Worm (Caenorhabditis elegans) whole organism, young adult: Measurements from ENCODE around the gene lron-4.

Experiments
- ama-1 ChIP-seq, 3 experiments: fragments of 150-350 bp in 1 of 3; sonication (generic microtip) in 2 of 3; optimal IDR thresholded peaks; 2 replicates each; lab custom pipeline; 2014 to 2018; ENCODE audit warnings: missing biosample characterization in 2 of 3, missing genetic modification characterization in 2 of 3, missing genetic modification reagents in 2 of 3
- attf-3 ChIP-seq: fragments of 200-800 bp; sonication (Bioruptor generic); conservative IDR thresholded peaks from 2 replicates; pipeline ENCODE4 v1.3.6; 2022; ENCODE audit warnings: missing genetic modification reagents, missing genetic modification characterization, missing compliant biosample characterization
- let-607 ChIP-seq, 2 experiments: fragments of 200-800 bp in 1 of 2; sonication (Bioruptor generic) in 1 of 2; sonication (generic microtip) in 1 of 2; optimal IDR thresholded peaks; 2 replicates each; lab custom pipeline; 2016 to 2018; ENCODE audit warnings: mild to moderate bottlenecking in 2 of 2, missing compliant biosample characterization in 2 of 2, missing genetic modification characterization in 2 of 2, moderate library complexity in 2 of 2, missing genotype in 1 of 2
- nhr-179 ChIP-seq: sonication (generic microtip); optimal IDR thresholded peaks from 2 replicates; lab custom pipeline; 2016; ENCODE audit warnings: mild to moderate bottlenecking, missing genetic modification characterization, missing compliant biosample characterization

DNA sequence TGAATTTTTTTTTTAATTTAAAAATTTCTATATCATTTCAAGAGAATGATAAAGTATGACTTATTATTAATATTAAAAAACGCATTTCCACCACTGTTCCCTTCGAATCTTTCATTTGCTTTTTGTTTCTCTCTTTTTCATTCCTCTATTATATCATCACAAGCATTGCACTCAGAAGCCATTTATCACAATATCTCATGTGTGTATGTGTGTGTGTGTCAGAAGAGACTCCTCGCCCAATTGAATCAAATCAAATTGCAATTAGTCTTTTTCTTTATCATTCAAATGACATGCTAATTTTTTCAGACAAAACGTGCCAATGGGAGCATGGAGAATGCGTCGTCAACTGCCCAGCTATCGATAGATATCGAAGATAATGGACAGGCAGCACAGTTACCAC lies 4.2 kb upstream of the lron-4 start, which contains the start of gene unc-105:
- no peak for TF ChIP-seq attf-3 (GFP tag; lab: Robert Waterston, UW)
- TF ChIP-seq nhr-179 (tag; lab: Kevin White, UChicago): no peak
- TF ChIP-seq let-607 (tag; optimal IDR thresholded peaks at IDR 0.05; lab: Kevin White, UChicago): no peak
- TF ChIP-seq ama-1 (optimal IDR thresholded peaks at IDR 0.05; lab: Kevin White, UChicago): no peak
- TF ChIP-seq ama-1 (GFP tag; optimal IDR thresholded peaks at IDR 0.05; lab: Kevin White, UChicago): no peak
